Fruit fly (Drosophila melanogaster): ENCODE results near the gene CG32756.

Gene CG32756

dm6 chrX:5972030-5972429, 26.5 kb downstream of the CG32756 start (continued):
- TF ChIP-seq CG16815 (GFP tag; optimal IDR thresholded peaks at IDR 0.05) (peak; percentile 17), gt (GFP tag; IDR thresholded peaks at IDR 0.05) (0 out of 2 replicates have a peak, but pooled peaks have one; percentile 25), pros (GFP tag; optimal IDR thresholded peaks at IDR 0.05) (no peak), Hand (GFP tag; optimal IDR thresholded peaks at IDR 0.05) (no peak), HmgZ (tag; optimal IDR thresholded peaks at IDR 0.05) (no peak), CG12219 (GFP tag; optimal IDR thresholded peaks at IDR 0.05) (no peak), H2.0 (GFP tag; IDR thresholded peaks at IDR 0.05) (peak; percentile 28; the same call in 1 of the 2 replicates), HLHmδ (GFP tag; optimal IDR thresholded peaks at IDR 0.05) (no peak), aop (GFP tag; IDR thresholded peaks at IDR 0.05) (no peak), Lpt (GFP tag; optimal IDR thresholded peaks at IDR 0.05) (no peak), psq (GFP tag; optimal IDR thresholded peaks at IDR 0.05) (no peak), CG6854 (GFP tag; optimal IDR thresholded peaks at IDR 0.05) (no peak), CG4360 (GFP tag; IDR thresholded peaks at IDR 0.05) (peak; percentile 77), nerfin-1 (tag; optimal IDR thresholded peaks at IDR 0.05) (peak; percentile 18), CG15011 (GFP tag; optimal IDR thresholded peaks at IDR 0.05) (no peak), gsb (GFP tag; IDR thresholded peaks at IDR 0.05) (no peak), Lim3 (GFP tag; IDR thresholded peaks at IDR 0.05) (no peak), luna (GFP tag; optimal IDR thresholded peaks at IDR 0.05) (no peak), Drgx (GFP tag; IDR thresholded peaks at IDR 0.05) (peak; percentile 87), dan (GFP tag; IDR thresholded peaks at IDR 0.05) (no peak), Sox102F (GFP tag; optimal IDR thresholded peaks at IDR 0.05) (peak; percentile 60), vvl (GFP tag; IDR thresholded peaks at IDR 0.05) (peak; percentile 80), CG11456 (GFP tag; IDR thresholded peaks at IDR 0.05) (0 out of 3 replicates have a peak, but pooled peaks have one; percentile 43), CG13424 (tag; optimal IDR thresholded peaks at IDR 0.05) (peak; percentile 47), CG10274 (GFP tag; optimal IDR thresholded peaks at IDR 0.05) (no peak), D (optimal IDR thresholded peaks at IDR 0.05) (no peak), D (GFP tag; optimal IDR thresholded peaks at IDR 0.05) (peak; percentile 45), CG30403 (GFP tag; optimal IDR thresholded peaks at IDR 0.05) (peak; percentile 27), vfl (GFP tag; optimal IDR thresholded peaks at IDR 0.05) (no peak), ken (GFP tag; IDR thresholded peaks at IDR 0.05) (peak; percentile 77), hkb (optimal IDR thresholded peaks at IDR 0.05) (no peak), hkb (GFP tag; IDR thresholded peaks at IDR 0.05) (no peak), Usf (GFP tag; optimal IDR thresholded peaks at IDR 0.05) (no peak), Med (GFP tag) (peak; percentile 83), repo (GFP tag; optimal IDR thresholded peaks at IDR 0.05) (no peak), lov (optimal IDR thresholded peaks at IDR 0.05) (no peak), lov (GFP tag; IDR thresholded peaks at IDR 0.05) (0 out of 3 replicates have a peak, but pooled peaks have one; percentile 67), onecut (GFP tag; IDR thresholded peaks at IDR 0.05) (peak; percentile 20), CG33213 (GFP tag; optimal IDR thresholded peaks at IDR 0.05) (peak; percentile 7), usp (GFP tag; optimal IDR thresholded peaks at IDR 0.05) (no peak), CG6175 (GFP tag; IDR thresholded peaks at IDR 0.05) (no peak), tin (GFP tag; optimal IDR thresholded peaks at IDR 0.05) (peak; percentile 24), lab (GFP tag; optimal IDR thresholded peaks at IDR 0.05) (peak; percentile 4), CG10321 (GFP tag; IDR thresholded peaks at IDR 0.05) (no peak), CG15696 (tag; optimal IDR thresholded peaks at IDR 0.05) (no peak), CG12071 (GFP tag; optimal IDR thresholded peaks at IDR 0.05) (no peak), gsb-n (tag; optimal IDR thresholded peaks at IDR 0.05) (peak; percentile 27), CG11398 (GFP tag; optimal IDR thresholded peaks at IDR 0.05) (no peak), BEAF-32 (GFP tag; optimal IDR thresholded peaks at IDR 0.05) (no peak), trh (GFP tag; optimal IDR thresholded peaks at IDR 0.05) (no peak), gro (GFP tag; optimal IDR thresholded peaks at IDR 0.05) (no peak), fd64A (GFP tag; optimal IDR thresholded peaks at IDR 0.05) (peak; percentile 64), btn (GFP tag; optimal IDR thresholded peaks at IDR 0.05) (no peak)
